Worm (Caenorhabditis elegans) whole organism, L1 larva: Measurements from ENCODE around the gene nspf-3.

Experiments
- aly-2 ChIP-seq: fragments of 150-350 bp; optimal IDR thresholded peaks from 2 replicates; lab custom pipeline; 2014; ENCODE audit warnings: missing biosample characterization, missing genetic modification characterization
- ama-1 ChIP-seq: fragments of 150-350 bp; optimal IDR thresholded peaks from 2 replicates; lab custom pipeline; 2014
- blmp-1 ChIP-seq: fragments of 150-350 bp; optimal IDR thresholded peaks from 2 replicates; lab custom pipeline; 2014; ENCODE audit warnings: missing biosample characterization, missing genetic modification characterization
- fkh-10 ChIP-seq: sonication (generic microtip); optimal IDR thresholded peaks from 2 replicates; lab custom pipeline; 2017; ENCODE audit warnings: missing biosample characterization, missing genetic modification reagents, missing genetic modification characterization
- fkh-4 ChIP-seq: sonication (generic microtip); optimal IDR thresholded peaks from 2 replicates; lab custom pipeline; 2016; ENCODE audit warnings: missing compliant biosample characterization, missing genetic modification characterization, borderline replicate concordance
- lin-13 ChIP-seq: fragments of 150-350 bp; optimal IDR thresholded peaks from 2 replicates; lab custom pipeline; 2014; ENCODE audit warnings: missing biosample characterization, missing genetic modification reagents, missing genetic modification characterization
- nhr-237 ChIP-seq: fragments of 150-350 bp; optimal IDR thresholded peaks from 2 replicates; lab custom pipeline; 2014; ENCODE audit warnings: missing biosample characterization, missing genetic modification characterization
- sup-37 ChIP-seq: fragments of 200-800 bp; sonication (Bioruptor generic); optimal IDR thresholded peaks from 2 replicates; lab custom pipeline; 2018; ENCODE audit warnings: mild to moderate bottlenecking, missing genetic modification characterization, missing compliant biosample characterization

- TF ChIP-seq fkh-4 (tag; lab: Kevin White, UChicago) (peak; percentile 78), sup-37 (GFP tag; lab: Kevin White, UChicago) (no peak), aly-2 (tag; lab: Kevin White, UChicago) (no peak), blmp-1 (tag; lab: Kevin White, UChicago) (no peak), lin-13 (peak; percentile 33), nhr-237 (tag; lab: Kevin White, UChicago) (no peak), ama-1 (no peak), fkh-10 (GFP tag; lab: Kevin White, UChicago) (peak; percentile 63)
Observed at ce11 chrII:2686985-2687675, 2.9 kb downstream of the nspf-3 start, which contains the start of the genes sup-9 and nspf-1.
